Worm (Caenorhabditis elegans): ENCODE data around the gene fsn-1.
"Not testable (repeated sequence)": the region's sequence is repeated elsewhere in the genome, so short reads cannot be mapped to it uniquely, and the experiment has no call there.

The fsn-1 gene

ce11 chrIII:4962886-4963285 is 25.8 kb downstream of the fsn-1 start, which contains the start of gene C27F2.9 (continued):
- TF ChIP-seq unc-55 (GFP tag; optimal IDR thresholded peaks at IDR 0.05): peak; percentile 95
- peak; percentile 84 for TF ChIP-seq mab-5 (tag; optimal IDR thresholded peaks at IDR 0.05)
- TF ChIP-seq snpc-4 (tag; optimal IDR thresholded peaks at IDR 0.05): peak; percentile 71
- TF ChIP-seq nhr-77 (tag; optimal IDR thresholded peaks at IDR 0.05): peak; percentile 76
- no peak for TF ChIP-seq elt-3 (tag; optimal IDR thresholded peaks at IDR 0.05)
- TF ChIP-seq R02D3.7 (tag; optimal IDR thresholded peaks at IDR 0.05): peak; percentile 37
- peak; percentile 40 for TF ChIP-seq zag-1 (tag; optimal IDR thresholded peaks at IDR 0.05)
- peak; percentile 73 for TF ChIP-seq fos-1 (tag; optimal IDR thresholded peaks at IDR 0.05)
- TF ChIP-seq crh-2 (tag; optimal IDR thresholded peaks at IDR 0.05): peak; percentile 93
- peak; percentile 62 for TF ChIP-seq lin-11 (tag; optimal IDR thresholded peaks at IDR 0.05)
- TF ChIP-seq ama-1 (optimal IDR thresholded peaks at IDR 0.05): peak; percentile 73
- TF ChIP-seq ztf-11 (tag; optimal IDR thresholded peaks at IDR 0.05): no peak
- no peak for TF ChIP-seq elt-1 (tag; optimal IDR thresholded peaks at IDR 0.05)
- peak in 1 of 2 experiments; percentile 34 for TF ChIP-seq mdl-1 (tag; optimal IDR thresholded peaks at IDR 0.05)
- TF ChIP-seq ceh-82 (tag; optimal IDR thresholded peaks at IDR 0.05): peak; percentile 36
- TF ChIP-seq sma-3 (GFP tag; optimal IDR thresholded peaks at IDR 0.05): peak; percentile 90
- no peak for TF ChIP-seq nhr-23 (tag; optimal IDR thresholded peaks at IDR 0.05)
- no peak for TF ChIP-seq nhr-25 (tag; optimal IDR thresholded peaks at IDR 0.05)
- peak; percentile 72 for TF ChIP-seq nhr-6 (tag; optimal IDR thresholded peaks at IDR 0.05)
- TF ChIP-seq lsy-2 (tag; optimal IDR thresholded peaks at IDR 0.05): peak; percentile 89 to 94

ce11 chrIII:4965271-4965670 is 28.1 kb downstream of the fsn-1 start, which contains the start of gene nca-2:
Gene nca-2 (plus strand): TSS chrIII:4965571.
- TF ChIP-seq mbf-1 (tag; optimal IDR thresholded peaks at IDR 0.05) (no peak), unc-39 (tag; optimal IDR thresholded peaks at IDR 0.05) (no peak), nhr-77 (tag; optimal IDR thresholded peaks at IDR 0.05) (no peak), lin-39 (tag; optimal IDR thresholded peaks at IDR 0.05) (no peak), mdl-1 (tag; optimal IDR thresholded peaks at IDR 0.05) (no peak), sem-4 (tag; optimal IDR thresholded peaks at IDR 0.05) (no peak), dmd-4 (tag; optimal IDR thresholded peaks at IDR 0.05) (no peak), ztf-4 (tag; optimal IDR thresholded peaks at IDR 0.05) (no peak), nhr-23 (tag; optimal IDR thresholded peaks at IDR 0.05) (no peak), nhr-6 (tag; optimal IDR thresholded peaks at IDR 0.05) (no peak), nhr-11 (tag; optimal IDR thresholded peaks at IDR 0.05) (no peak), nhr-25 (tag; optimal IDR thresholded peaks at IDR 0.05) (no peak), elt-1 (tag; optimal IDR thresholded peaks at IDR 0.05) (no peak), crh-2 (tag; optimal IDR thresholded peaks at IDR 0.05) (no peak)

DNA sequence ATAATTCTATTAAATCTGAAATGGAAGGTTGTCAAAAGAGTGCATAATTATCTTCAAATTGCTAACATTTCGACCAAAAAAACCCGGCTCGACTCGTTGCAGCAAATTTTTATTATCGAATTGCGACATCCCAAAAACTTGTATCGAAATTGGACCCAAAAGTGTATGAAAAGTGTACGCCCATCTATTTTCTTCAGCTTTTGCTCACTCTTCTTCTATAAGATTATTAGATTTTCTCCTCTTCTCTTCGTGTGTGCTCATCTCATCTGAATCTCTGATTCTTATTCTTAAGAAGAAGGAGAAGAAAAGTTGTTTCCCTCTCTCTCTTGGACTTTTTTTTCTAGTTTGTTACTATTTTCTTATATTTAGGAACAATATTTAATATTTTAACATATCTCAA is 30.1 kb downstream of the fsn-1 start:
- TF ChIP-seq C34F6.9 (tag; optimal IDR thresholded peaks at IDR 0.05) (peak; percentile 29), unc-62 (GFP tag; optimal IDR thresholded peaks at IDR 0.05) (no peak), dmd-4 (tag; optimal IDR thresholded peaks at IDR 0.05) (no peak), nhr-129 (tag; optimal IDR thresholded peaks at IDR 0.05) (no peak), lsy-2 (tag; optimal IDR thresholded peaks at IDR 0.05) (peak in 1 of 2 experiments; percentile 26), F13H6.1 (tag; optimal IDR thresholded peaks at IDR 0.05) (no peak), zag-1 (tag; optimal IDR thresholded peaks at IDR 0.05) (peak; percentile 49)

ce11 chrIII:4968146-4968545 is 31.0 kb downstream of the fsn-1 start:
- TF ChIP-seq nhr-10 (tag; optimal IDR thresholded peaks at IDR 0.05): no peak
- TF ChIP-seq blmp-1 (tag; optimal IDR thresholded peaks at IDR 0.05; ENCODE audit: insufficient read depth): no peak
- no peak for TF ChIP-seq nhr-21 (tag; optimal IDR thresholded peaks at IDR 0.05)
- TF ChIP-seq nhr-25 (tag; optimal IDR thresholded peaks at IDR 0.05): no peak
- peak; percentile 41 for TF ChIP-seq C34F6.9 (tag; optimal IDR thresholded peaks at IDR 0.05)
- peak in 1 of 2 experiments; percentile 32 for TF ChIP-seq lsy-2 (tag; optimal IDR thresholded peaks at IDR 0.05)
- TF ChIP-seq zag-1 (tag; optimal IDR thresholded peaks at IDR 0.05): no peak
- peak; percentile 2 for TF ChIP-seq nhr-129 (tag; optimal IDR thresholded peaks at IDR 0.05)
- no peak for TF ChIP-seq ztf-4 (tag; optimal IDR thresholded peaks at IDR 0.05)

DNA sequence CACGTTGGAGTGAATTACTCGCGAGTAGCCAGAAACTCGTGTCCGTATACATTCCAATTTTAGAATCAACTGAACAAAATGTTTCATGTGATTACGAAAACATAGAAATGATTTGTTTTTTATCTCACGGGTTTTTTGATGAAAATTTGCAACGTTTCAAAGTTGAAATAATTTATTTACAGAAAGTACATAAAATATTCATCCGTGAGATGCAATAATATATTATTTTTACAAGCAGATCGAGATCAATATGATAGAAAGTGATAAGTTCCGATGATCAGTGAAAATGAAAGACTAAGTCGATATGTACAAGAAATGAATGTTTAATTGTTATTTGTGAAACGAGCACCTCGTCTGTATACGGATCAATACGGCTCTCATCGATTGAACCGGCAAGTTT is 43.2 kb downstream of the fsn-1 start, which contains the start of gene C27F2.6:
Gene C27F2.6, minus strand, starts transcription at position 101 of the 400 bp plus-strand sequence.
- not testable (repeated sequence) for TF ChIP-seq nhr-11, nhr-12, ztf-11 (tag; optimal IDR thresholded peaks at IDR 0.05)
